Fruit fly (Drosophila melanogaster): ENCODE data around the gene CG45064.
A peak's percentile ranks its signal among the peaks of the same experiment; 100 is the strongest.

The CG45064 gene

DNA sequence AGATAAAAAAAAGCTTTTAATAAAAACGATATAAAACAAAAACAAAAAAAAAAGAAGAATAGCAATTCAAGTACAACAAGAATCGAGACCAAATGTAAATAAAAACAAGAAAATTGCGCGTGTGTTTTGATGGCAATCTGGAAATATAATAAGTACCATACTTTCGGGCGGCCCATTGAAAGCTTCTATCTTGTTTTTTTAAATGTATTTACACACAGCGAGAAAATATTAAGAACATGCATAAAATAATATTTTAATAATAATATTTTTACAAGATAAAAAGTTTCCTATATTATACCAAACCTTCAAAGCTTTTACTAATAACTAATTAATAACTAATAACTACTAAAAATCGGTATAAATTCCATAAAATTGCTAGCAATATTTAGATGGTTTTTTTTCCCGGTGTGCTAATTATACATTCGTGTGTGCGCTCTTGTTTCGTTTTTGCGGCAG, 41.9 kb downstream of the CG45064 start (continued):
- peak; percentile 35 for TF ChIP-seq Hmr (GFP tag; optimal IDR thresholded peaks at IDR 0.05)
- TF ChIP-seq CG6854 (GFP tag; optimal IDR thresholded peaks at IDR 0.05), result peak; percentile 11
- peak; percentile 6 for TF ChIP-seq D19B (GFP tag; optimal IDR thresholded peaks at IDR 0.05)
- peak; percentile 37 for TF ChIP-seq tap (tag; optimal IDR thresholded peaks at IDR 0.05)
- TF ChIP-seq Ets65A (GFP tag), result peak; percentile 24
- TF ChIP-seq Med (GFP tag), result no peak
- no peak for TF ChIP-seq hkb (optimal IDR thresholded peaks at IDR 0.05)
- TF ChIP-seq hkb (GFP tag; IDR thresholded peaks at IDR 0.05), result peak; percentile 47
- TF ChIP-seq C15 (GFP tag; IDR thresholded peaks at IDR 0.05), result no peak
- no peak for TF ChIP-seq gcm2 (GFP tag; optimal IDR thresholded peaks at IDR 0.05)
- 0 out of 2 replicates have a peak, but pooled peaks have one; percentile 20 for TF ChIP-seq ap (GFP tag; IDR thresholded peaks at IDR 0.05)
- TF ChIP-seq CG6813 (GFP tag; optimal IDR thresholded peaks at IDR 0.05), result peak; percentile 52
- TF ChIP-seq CG12071 (GFP tag; optimal IDR thresholded peaks at IDR 0.05), result no peak
- TF ChIP-seq trem (tag; optimal IDR thresholded peaks at IDR 0.05), result peak; percentile 30
- no peak for TF ChIP-seq yki (optimal IDR thresholded peaks at IDR 0.05)
- TF ChIP-seq Xbp1 (GFP tag; optimal IDR thresholded peaks at IDR 0.05), result peak; percentile 24
- no peak for TF ChIP-seq Hey (tag; optimal IDR thresholded peaks at IDR 0.05)
- peak; percentile 32 for TF ChIP-seq CG9817 (tag; optimal IDR thresholded peaks at IDR 0.05)
- peak; percentile 56 for TF ChIP-seq CG7556 (GFP tag; optimal IDR thresholded peaks at IDR 0.05)
- no peak for TF ChIP-seq luna (GFP tag; optimal IDR thresholded peaks at IDR 0.05)
- TF ChIP-seq Ada2b (GFP tag; IDR thresholded peaks at IDR 0.05), result peak; percentile 49; the same call in 1 of the 2 replicates
- peak; percentile 21; the same call in 1 of the 2 replicates for TF ChIP-seq MBD-R2 (GFP tag; IDR thresholded peaks at IDR 0.05)
- TF ChIP-seq shn (GFP tag; optimal IDR thresholded peaks at IDR 0.05), result no peak
- TF ChIP-seq Hr51 (GFP tag; optimal IDR thresholded peaks at IDR 0.05), result peak in 1 of 2 experiments; percentile 65
- no peak for TF ChIP-seq CG7745 (tag; optimal IDR thresholded peaks at IDR 0.05)
- TF ChIP-seq Sox100B (GFP tag; optimal IDR thresholded peaks at IDR 0.05), result peak; percentile 39
- peak; percentile 67 for TF ChIP-seq zf30C (GFP tag; optimal IDR thresholded peaks at IDR 0.05)
- peak; percentile 30 for TF ChIP-seq D19A (tag; optimal IDR thresholded peaks at IDR 0.05)
- TF ChIP-seq Drgx (GFP tag; IDR thresholded peaks at IDR 0.05), result peak; percentile 28; the same call in 1 of the 2 replicates
- TF ChIP-seq dpn (GFP tag; optimal IDR thresholded peaks at IDR 0.05), result peak in 1 of 2 experiments; percentile 36
- TF ChIP-seq ci (GFP tag; IDR thresholded peaks at IDR 0.05), result peak; percentile 33; the same call in 1 of the 3 replicates
- peak; percentile 21 for TF ChIP-seq caup (GFP tag; optimal IDR thresholded peaks at IDR 0.05; ENCODE audit: severe bottlenecking)
- TF ChIP-seq CG4328 (GFP tag; optimal IDR thresholded peaks at IDR 0.05), result no peak
- 0 out of 2 replicates have a peak, but pooled peaks have one; percentile 19 for TF ChIP-seq CG11696 (GFP tag; IDR thresholded peaks at IDR 0.05)
- TF ChIP-seq H15 (GFP tag; IDR thresholded peaks at IDR 0.05), result no peak
- no peak for TF ChIP-seq h (optimal IDR thresholded peaks at IDR 0.05)
- TF ChIP-seq CG10209 (GFP tag; optimal IDR thresholded peaks at IDR 0.05), result peak; percentile 46
- peak in 1 of 2 experiments; percentile 30 for TF ChIP-seq Eip74EF (GFP tag; optimal IDR thresholded peaks at IDR 0.05)
- TF ChIP-seq Rfx (GFP tag; IDR thresholded peaks at IDR 0.05), result peak; percentile 49
- TF ChIP-seq hb (GFP tag; IDR thresholded peaks at IDR 0.05; ENCODE audit: partially characterized antibody), result no peak
- TF ChIP-seq unpg (GFP tag; optimal IDR thresholded peaks at IDR 0.05), result peak; percentile 66
- 0 out of 2 replicates have a peak, but pooled peaks have one; percentile 29 for TF ChIP-seq Atf6 (GFP tag; IDR thresholded peaks at IDR 0.05)
- TF ChIP-seq ewg (GFP tag; optimal IDR thresholded peaks at IDR 0.05), result no peak
- TF ChIP-seq CG14441 (GFP tag; IDR thresholded peaks at IDR 0.05), result no peak
- TF ChIP-seq Deaf1 (tag; optimal IDR thresholded peaks at IDR 0.05), result peak; percentile 49
- peak; percentile 70 for TF ChIP-seq gsb-n (tag; optimal IDR thresholded peaks at IDR 0.05)
- no peak for TF ChIP-seq CG15479 (GFP tag; optimal IDR thresholded peaks at IDR 0.05)
- TF ChIP-seq CG32767 (GFP tag; IDR thresholded peaks at IDR 0.05), result 0 out of 2 replicates have a peak, but pooled peaks have one; percentile 15
- TF ChIP-seq CoRest (tag; optimal IDR thresholded peaks at IDR 0.05), result peak; percentile 67
- TF ChIP-seq Atf3 (GFP tag; optimal IDR thresholded peaks at IDR 0.05), result no peak
- TF ChIP-seq CG6689 (GFP tag; IDR thresholded peaks at IDR 0.05), result peak; percentile 46
